Fruit fly (Drosophila melanogaster) whole organism, pupa: ENCODE results near the gene skd.

Source experiments
- CG17806 ChIP-seq: fragments of 200-800 bp; sonication (Bioruptor generic); optimal IDR thresholded peaks from 2 replicates; lab custom pipeline; 2018; ENCODE audit warnings: missing biosample characterization, mild to moderate bottlenecking, missing genetic modification characterization, moderate library complexity
- CG4496 ChIP-seq: fragments of 200-800 bp; sonication (Bioruptor generic); IDR thresholded peaks from 3 replicates; pipeline ENCODE4 v1.3.6; 2022; ENCODE audit warnings: missing biosample characterization, missing genetic modification characterization
- D1 ChIP-seq: fragments of 200-800 bp; sonication (Bioruptor generic); optimal IDR thresholded peaks from 2 replicates; lab custom pipeline; 2018; ENCODE audit warnings: missing biosample characterization, mild to moderate bottlenecking, missing genetic modification characterization, moderate library complexity
- rn ChIP-seq: fragments of 200-800 bp; sonication (Bioruptor generic); IDR thresholded peaks from 2 replicates; pipeline ENCODE4 v1.3.6; 2022; ENCODE audit warnings: missing biosample characterization, missing genetic modification characterization

- TF ChIP-seq CG4496 (GFP tag; lab: Robert Waterston, UW) (peak; percentile 45; the same call in 2 of the 3 replicates), CG17806 (peak; percentile 94), D1 (tag; lab: Kevin White, UChicago) (peak; percentile 93), rn (GFP tag; lab: Robert Waterston, UW) (peak; percentile 67)
Observed at dm6 chr3L:20950520-20951135, 76.6 kb downstream of the skd start.
